Fruit fly (Drosophila melanogaster) whole organism, embryonic: ENCODE measurements around the gene Atat.
A peak's percentile ranks its signal among the peaks of the same experiment; 100 is the strongest.

Source experiments
- Antp ChIP-seq: fragments of 200-800 bp; sonication (Bioruptor generic); optimal IDR thresholded peaks from 3 replicates; lab custom pipeline; 2016; ENCODE audit warnings: missing biosample characterization, missing genetic modification characterization
- Asciz ChIP-seq: fragments of 200-800 bp; sonication (Bioruptor generic); optimal IDR thresholded peaks from 2 replicates; lab custom pipeline; 2017; ENCODE audit warnings: missing biosample characterization, mild to moderate bottlenecking, missing genetic modification characterization, missing genetic modification reagents
- Atf6 ChIP-seq: fragments of 200-800 bp; sonication (Bioruptor generic); IDR thresholded peaks from 2 replicates; pipeline ENCODE4 v1.3.6; 2022; ENCODE audit warnings: missing biosample characterization, missing genetic modification characterization
- Awh ChIP-seq: fragments of 200-800 bp; sonication (Bioruptor generic); IDR thresholded peaks from 2 replicates; pipeline ENCODE4, ENCODE4 v1.3.6; 2022; ENCODE audit warnings: missing biosample characterization, missing genetic modification characterization
- Blimp-1 ChIP-seq: fragments of 200-800 bp; sonication (Bioruptor generic); optimal IDR thresholded peaks from 3 replicates; lab custom pipeline; 2018; ENCODE audit warnings: missing biosample characterization, missing genetic modification characterization, mild to moderate bottlenecking, moderate library complexity, missing genetic modification reagents
- CG10321 ChIP-seq: fragments of 200-800 bp; sonication (Bioruptor generic); IDR thresholded peaks from 2 replicates; pipeline ENCODE4 v1.3.6; 2022; ENCODE audit warnings: missing biosample characterization, missing genetic modification characterization
- CG11560 ChIP-seq: fragments of 200-800 bp; sonication (Bioruptor generic); IDR thresholded peaks from 3 replicates; pipeline ENCODE4 v1.3.6; 2022; ENCODE audit warnings: missing biosample characterization, missing genetic modification characterization
- CG11696 ChIP-seq: fragments of 200-800 bp; sonication (Bioruptor generic); IDR thresholded peaks from 2 replicates; pipeline ENCODE4 v1.3.6; 2022; ENCODE audit warnings: missing biosample characterization, missing genetic modification characterization
- CG12104 ChIP-seq: fragments of 200-800 bp; sonication (Bioruptor generic); optimal IDR thresholded peaks from 3 replicates; lab custom pipeline; 2016; ENCODE audit warnings: missing biosample characterization, missing genetic modification characterization
- CG12155 ChIP-seq: fragments of 200-800 bp; sonication (Bioruptor generic); optimal IDR thresholded peaks from 3 replicates; lab custom pipeline; 2016; ENCODE audit warnings: missing biosample characterization, missing genetic modification characterization
- CG12236 ChIP-seq: fragments of 200-800 bp; sonication (Bioruptor generic); optimal IDR thresholded peaks from 2 replicates; lab custom pipeline; 2016; ENCODE audit warnings: missing biosample characterization, missing genetic modification characterization
- CG13624 ChIP-seq: fragments of 200-800 bp; sonication (Bioruptor generic); optimal IDR thresholded peaks from 2 replicates; lab custom pipeline; 2016; ENCODE audit warnings: missing biosample characterization, missing genetic modification characterization
- CG17385 ChIP-seq: fragments of 200-800 bp; sonication (Bioruptor generic); optimal IDR thresholded peaks from 3 replicates; lab custom pipeline; 2018; ENCODE audit warnings: missing biosample characterization, mild to moderate bottlenecking, missing genetic modification characterization
- CG18619 ChIP-seq: fragments of 200-800 bp; sonication (Bioruptor generic); optimal IDR thresholded peaks from 3 replicates; lab custom pipeline; 2017; ENCODE audit warnings: missing biosample characterization, mild to moderate bottlenecking, missing genetic modification characterization
- CG32532 ChIP-seq: fragments of 200-800 bp; sonication (Bioruptor generic); IDR thresholded peaks from 2 replicates; pipeline ENCODE4 v1.3.6; 2022; ENCODE audit warnings: missing biosample characterization, missing genetic modification characterization
- CG33213 ChIP-seq: fragments of 200-800 bp; sonication (Bioruptor generic); optimal IDR thresholded peaks from 3 replicates; lab custom pipeline; 2016; ENCODE audit warnings: missing biosample characterization, missing genetic modification characterization
- CG3407 ChIP-seq: fragments of 200-800 bp; sonication (Bioruptor generic); optimal IDR thresholded peaks from 2 replicates; lab custom pipeline; 2018; ENCODE audit warnings: missing biosample characterization, mild to moderate bottlenecking, missing genetic modification characterization
- CG3995 ChIP-seq: fragments of 200-800 bp; sonication (Bioruptor generic); optimal IDR thresholded peaks from 3 replicates; lab custom pipeline; 2016; ENCODE audit warnings: missing biosample characterization, missing genetic modification characterization
- CG4424 ChIP-seq: fragments of 200-800 bp; sonication (Bioruptor generic); optimal IDR thresholded peaks from 3 replicates; lab custom pipeline; 2016; ENCODE audit warnings: missing biosample characterization, missing genetic modification characterization
- CG4707 ChIP-seq: fragments of 200-800 bp; sonication (Bioruptor generic); optimal IDR thresholded peaks from 2 replicates; lab custom pipeline; 2018; ENCODE audit warnings: missing biosample characterization, mild to moderate bottlenecking, missing genetic modification characterization, moderate library complexity
- CG4730 ChIP-seq: fragments of 200-800 bp; sonication (Bioruptor generic); IDR thresholded peaks from 2 replicates; pipeline ENCODE4 v1.3.6; 2022; ENCODE audit warnings: missing biosample characterization, missing genetic modification characterization
- CG6813 ChIP-seq: fragments of 200-800 bp; sonication (Bioruptor generic); optimal IDR thresholded peaks from 2 replicates; lab custom pipeline; 2017; ENCODE audit warnings: missing biosample characterization, missing genetic modification characterization, mild to moderate bottlenecking, moderate library complexity, missing genetic modification reagents
- CG8281 ChIP-seq: fragments of 200-800 bp; sonication (Bioruptor generic); optimal IDR thresholded peaks from 2 replicates; lab custom pipeline; 2018; ENCODE audit warnings: missing biosample characterization, mild to moderate bottlenecking, missing genetic modification characterization, moderate library complexity
- CG8765 ChIP-seq: fragments of 200-800 bp; sonication (Bioruptor generic); IDR thresholded peaks from 2 replicates; pipeline ENCODE4 v1.3.6; 2022; ENCODE audit warnings: missing biosample characterization, missing genetic modification characterization
- CG8944 ChIP-seq: fragments of 200-800 bp; sonication (Bioruptor generic); optimal IDR thresholded peaks from 3 replicates; lab custom pipeline; 2016; ENCODE audit warnings: missing biosample characterization, missing genetic modification characterization
- D19B ChIP-seq: fragments of 200-800 bp; sonication (Bioruptor generic); optimal IDR thresholded peaks from 2 replicates; lab custom pipeline; 2017; ENCODE audit warnings: missing biosample characterization, mild to moderate bottlenecking, missing genetic modification characterization
- HLH3B ChIP-seq: fragments of 200-800 bp; sonication (Bioruptor generic); IDR thresholded peaks from 2 replicates; pipeline ENCODE4 v1.3.6; 2022; ENCODE audit warnings: missing biosample characterization, missing genetic modification characterization
- Myb ChIP-seq: fragments of 200-800 bp; sonication (Bioruptor generic); optimal IDR thresholded peaks from 2 replicates; lab custom pipeline; 2016; ENCODE audit warnings: missing biosample characterization, missing genetic modification characterization
- Nf-YB ChIP-seq: fragments of 200-800 bp; sonication (Bioruptor generic); optimal IDR thresholded peaks from 3 replicates; lab custom pipeline; 2019; ENCODE audit warnings: missing biosample characterization, mild to moderate bottlenecking, missing genetic modification characterization, moderate library complexity
- NfI ChIP-seq: fragments of 200-800 bp; sonication (Bioruptor generic); optimal IDR thresholded peaks from 3 replicates; lab custom pipeline; 2018; ENCODE audit warnings: missing biosample characterization, mild to moderate bottlenecking, missing genetic modification characterization, moderate library complexity
- Sry-δ ChIP-seq: fragments of 200-800 bp; sonication (Bioruptor generic); optimal IDR thresholded peaks from 2 replicates; lab custom pipeline; 2016; ENCODE audit warnings: missing biosample characterization, missing genetic modification characterization
- aop ChIP-seq: fragments of 200-800 bp; sonication (Bioruptor generic); IDR thresholded peaks from 2 replicates; pipeline ENCODE4 v1.3.6; 2022; ENCODE audit warnings: missing biosample characterization, missing genetic modification characterization
- ap ChIP-seq: fragments of 200-800 bp; sonication (Bioruptor generic); IDR thresholded peaks from 2 replicates; pipeline ENCODE4 v1.3.6; 2022; ENCODE audit warnings: missing biosample characterization, missing genetic modification characterization
- ara ChIP-seq: fragments of 200-800 bp; sonication (Bioruptor generic); IDR thresholded peaks from 2 replicates; pipeline ENCODE4 v1.3.6; 2022; ENCODE audit warnings: missing biosample characterization, missing genetic modification characterization
- ash1 ChIP-seq: fragments of 200-800 bp; sonication (Bioruptor generic); optimal IDR thresholded peaks from 2 replicates; lab custom pipeline; 2018; ENCODE audit warnings: missing biosample characterization, mild to moderate bottlenecking, missing genetic modification characterization
- cg ChIP-seq: fragments of 200-800 bp; sonication (Bioruptor generic); optimal IDR thresholded peaks from 3 replicates; lab custom pipeline; 2019; ENCODE audit warnings: missing biosample characterization, mild to moderate bottlenecking, missing genetic modification characterization, moderate library complexity
- ems ChIP-seq: fragments of 200-800 bp; sonication (Bioruptor generic); optimal IDR thresholded peaks from 3 replicates; lab custom pipeline; 2016; ENCODE audit warnings: missing biosample characterization, missing genetic modification characterization
- fru ChIP-seq: fragments of >200 bp; optimal IDR thresholded peaks from 2 replicates; lab custom pipeline; 2017
- gfzf ChIP-seq: fragments of 200-800 bp; sonication (Bioruptor generic); optimal IDR thresholded peaks from 2 replicates; lab custom pipeline; 2016; ENCODE audit warnings: missing biosample characterization, mild to moderate bottlenecking, missing genetic modification characterization, moderate library complexity
- gro ChIP-seq: fragments of 200-800 bp; sonication (Bioruptor generic); optimal IDR thresholded peaks from 2 replicates; lab custom pipeline; 2016; ENCODE audit warnings: missing biosample characterization, missing genetic modification characterization
- kni ChIP-seq: fragments of 200-800 bp; sonication (Bioruptor generic); optimal IDR thresholded peaks from 3 replicates; lab custom pipeline; 2017; ENCODE audit warnings: mild to moderate bottlenecking, missing biosample characterization, missing genetic modification reagents, missing genetic modification characterization
- lab ChIP-seq: fragments of 200-800 bp; sonication (Bioruptor generic); optimal IDR thresholded peaks from 3 replicates; lab custom pipeline; 2017; ENCODE audit warnings: missing biosample characterization, missing genetic modification characterization, mild to moderate bottlenecking, moderate library complexity, missing genetic modification reagents
- nau ChIP-seq: fragments of 200-800 bp; sonication (Bioruptor generic); optimal IDR thresholded peaks from 3 replicates; lab custom pipeline; 2017; ENCODE audit warnings: missing biosample characterization, mild to moderate bottlenecking, missing genetic modification characterization, missing genetic modification reagents
- nom ChIP-seq: fragments of 200-800 bp; sonication (Bioruptor generic); optimal IDR thresholded peaks from 2 replicates; lab custom pipeline; 2017; ENCODE audit warnings: missing biosample characterization, missing genetic modification characterization, mild to moderate bottlenecking, moderate library complexity, missing genetic modification reagents
- pan ChIP-seq, 4 experiments: fragments of >200 bp in 3 of 4; fragments of 200-800 bp in 1 of 4; sonication (Bioruptor generic) in 1 of 4; optimal IDR thresholded peaks in 3 of 4; IDR thresholded peaks in 1 of 4; 2 replicates each; pipeline versions ENCODE4 v1.3.6 to Lab custom; 2017 to 2022; ENCODE audit warnings: missing biosample characterization in 2 of 4, missing genetic modification characterization in 2 of 4, mixed read lengths in 1 of 4
- tll ChIP-seq, 2 experiments: fragments of 200-800 bp in 1 of 2; fragments of >200 bp in 1 of 2; sonication (Bioruptor generic) in 1 of 2; optimal IDR thresholded peaks; 2 replicates each; lab custom pipeline; 2017 to 2019; ENCODE audit warnings: missing biosample characterization in 2 of 2, missing genetic modification characterization in 2 of 2, mild to moderate bottlenecking in 1 of 2, moderate library complexity in 1 of 2
- trem ChIP-seq: fragments of 200-800 bp; optimal IDR thresholded peaks from 3 replicates; lab custom pipeline; 2019; ENCODE audit warnings: missing biosample characterization, mild to moderate bottlenecking, missing genetic modification characterization, moderate library complexity
- wek ChIP-seq: fragments of 200-800 bp; sonication (Bioruptor generic); optimal IDR thresholded peaks from 3 replicates; lab custom pipeline; 2018; ENCODE audit warnings: missing biosample characterization, mild to moderate bottlenecking, missing genetic modification characterization, moderate library complexity

The Atat gene

DNA sequence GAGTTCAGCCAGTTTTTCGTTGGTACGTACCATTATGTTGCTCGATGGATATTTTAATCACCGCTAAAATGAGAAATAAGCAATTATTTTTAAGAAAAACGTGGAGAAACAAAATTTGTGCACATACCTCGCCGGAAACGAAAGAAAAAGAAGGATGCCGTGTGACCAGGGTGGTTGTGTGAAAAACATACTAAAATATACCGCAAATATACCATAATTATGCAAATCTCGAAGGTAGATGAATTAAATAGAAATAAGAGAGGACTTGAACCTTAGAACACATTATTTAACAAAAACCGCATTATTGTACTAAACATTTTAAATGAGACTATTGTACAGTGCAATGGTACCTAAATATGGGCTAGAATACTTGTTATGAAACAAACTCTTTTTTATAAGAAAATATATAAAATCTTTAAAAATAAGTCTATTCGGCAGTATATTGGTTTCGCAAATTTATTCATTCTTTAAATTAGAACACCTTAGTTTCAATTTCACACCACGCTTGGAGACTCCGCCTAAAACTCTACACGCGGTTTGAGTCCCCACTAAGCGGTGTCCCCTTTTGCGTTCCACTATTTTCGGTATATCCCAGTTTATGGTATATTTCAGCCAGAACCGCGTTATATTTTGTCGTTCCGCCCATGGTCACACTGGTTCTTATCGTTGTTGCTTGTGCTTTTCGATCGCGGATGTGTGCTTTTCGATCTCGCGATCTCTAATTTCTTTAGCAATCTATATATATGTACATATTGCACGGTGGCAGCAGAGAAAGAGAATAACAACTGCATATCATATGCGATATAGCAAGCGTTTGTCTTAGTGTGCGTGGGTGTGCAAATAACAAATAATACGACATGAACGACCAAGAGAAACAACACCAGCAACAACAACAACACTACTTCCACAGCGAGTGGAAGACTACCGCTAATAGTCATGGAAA, 3.4 kb upstream of the Atat start, which contains the start of the genes RpS17 and MTF-1 (continued):
- TF ChIP-seq Blimp-1 (GFP tag; lab: Kevin White, UChicago) (no peak), CG8281 (tag; lab: Kevin White, UChicago) (no peak), NfI (GFP tag; lab: Kevin White, UChicago) (peak; percentile 73), Myb (no peak), CG12236 (peak; percentile 30), ash1 (GFP tag; lab: Kevin White, UChicago) (no peak), CG33213 (peak; percentile 57), CG4707 (GFP tag; lab: Kevin White, UChicago) (peak; percentile 69), CG8944 (no peak), CG32532 (peak; percentile 66), gro (GFP tag; lab: Kevin White, UChicago) (peak; percentile 4), nau (GFP tag; lab: Kevin White, UChicago) (peak; percentile 65), Atf6 (GFP tag; lab: Robert Waterston, UW) (no peak), nom (peak; percentile 80), cg (GFP tag; lab: Kevin White, UChicago) (peak; percentile 14), CG4730 (GFP tag; lab: Robert Waterston, UW) (no peak), Nf-YB (GFP tag; lab: Kevin White, UChicago) (peak; percentile 21), Antp (no peak), CG11560 (no peak), Asciz (GFP tag; lab: Kevin White, UChicago) (peak; percentile 45), CG4424 (GFP tag; lab: Kevin White, UChicago) (peak; percentile 18), fru (lab: Kevin White, UChicago) (no peak), Sry-δ (GFP tag; lab: Kevin White, UChicago) (peak; percentile 28), tll (GFP tag; optimal IDR thresholded peaks at IDR 0.05; lab: Kevin White, UChicago) (no peak), CG17385 (GFP tag; lab: Kevin White, UChicago) (peak; percentile 71), ems (no peak), CG11696 (peak; percentile 9; the same call in 1 of the 2 replicates), pan (optimal IDR thresholded peaks at IDR 0.05; lab: Kevin White, UChicago) (no peak), pan (GFP tag; optimal IDR thresholded peaks at IDR 0.05 in 1 of 2, IDR thresholded peaks at IDR 0.05 in 1 of 2) (peak in 1 of 2 experiments; percentile 69), Awh (GFP tag; lab: Robert Waterston, UW) (peak; percentile 38; the same call in 1 of the 2 replicates), CG3995 (GFP tag; lab: Kevin White, UChicago) (no peak), CG10321 (GFP tag; lab: Robert Waterston, UW) (peak; percentile 39; the same call in 1 of the 2 replicates), CG13624 (peak; percentile 20), CG12155 (GFP tag; lab: Kevin White, UChicago) (peak; percentile 98), lab (GFP tag; lab: Kevin White, UChicago) (peak; percentile 75), CG3407 (GFP tag; lab: Kevin White, UChicago) (peak; percentile 30), CG12104 (peak; percentile 5), CG8765 (GFP tag; lab: Robert Waterston, UW) (no peak), aop (GFP tag; lab: Robert Waterston, UW) (no peak), D19B (GFP tag; lab: Kevin White, UChicago) (no peak), ap (GFP tag; lab: Robert Waterston, UW) (no peak), ara (GFP tag; lab: Robert Waterston, UW) (no peak), trem (tag; lab: Kevin White, UChicago) (peak; percentile 19), wek (GFP tag; lab: Kevin White, UChicago) (peak; percentile 98), HLH3B (GFP tag; lab: Robert Waterston, UW) (peak; percentile 34; the same call in 1 of the 2 replicates), CG6813 (GFP tag; lab: Kevin White, UChicago) (no peak), CG18619 (GFP tag; lab: Kevin White, UChicago) (peak; percentile 52), kni (GFP tag; lab: Kevin White, UChicago) (peak; percentile 22), gfzf (peak; percentile 94)
